Fruit fly (Drosophila melanogaster): ENCODE data around the gene dpr18.

The dpr18 gene

dm6 chrX:16085865-16086592 is 22.5 kb downstream of the dpr18 start:
- peak; percentile 9 for TF ChIP-seq kay (GFP tag; ENCODE audit: borderline replicate concordance)
- TF ChIP-seq CG11617 (GFP tag; optimal IDR thresholded peaks at IDR 0.05) = peak; percentile 11
- no peak for TF ChIP-seq CG7101 (tag; optimal IDR thresholded peaks at IDR 0.05)
- no peak for TF ChIP-seq CG14711 (tag; optimal IDR thresholded peaks at IDR 0.05)
- no peak for TF ChIP-seq cic (GFP tag; optimal IDR thresholded peaks at IDR 0.05)
- no peak for TF ChIP-seq cnc (optimal IDR thresholded peaks at IDR 0.05)
- peak; percentile 51 for TF ChIP-seq CG7045 (GFP tag; optimal IDR thresholded peaks at IDR 0.05)
- peak; percentile 38 for TF ChIP-seq ovo (GFP tag; optimal IDR thresholded peaks at IDR 0.05)
- TF ChIP-seq CG1620 (GFP tag; optimal IDR thresholded peaks at IDR 0.05) = no peak
- TF ChIP-seq CG5204 (GFP tag; optimal IDR thresholded peaks at IDR 0.05) = peak; percentile 34
- TF ChIP-seq pad (GFP tag; optimal IDR thresholded peaks at IDR 0.05) = peak; percentile 69

dm6 chrX:16087496-16087895 is 24.0 kb downstream of the dpr18 start:
- no peak for TF ChIP-seq bab1 (GFP tag; optimal IDR thresholded peaks at IDR 0.05)
- TF ChIP-seq Hr96 (GFP tag; optimal IDR thresholded peaks at IDR 0.05) = no peak
- no peak for TF ChIP-seq tj (GFP tag; optimal IDR thresholded peaks at IDR 0.05)
- no peak for TF ChIP-seq CG7045 (GFP tag; optimal IDR thresholded peaks at IDR 0.05)
- no peak for TF ChIP-seq toe (GFP tag; optimal IDR thresholded peaks at IDR 0.05)
- TF ChIP-seq pad (GFP tag; optimal IDR thresholded peaks at IDR 0.05) = no peak
- TF ChIP-seq CG5204 (GFP tag; optimal IDR thresholded peaks at IDR 0.05) = no peak

DNA sequence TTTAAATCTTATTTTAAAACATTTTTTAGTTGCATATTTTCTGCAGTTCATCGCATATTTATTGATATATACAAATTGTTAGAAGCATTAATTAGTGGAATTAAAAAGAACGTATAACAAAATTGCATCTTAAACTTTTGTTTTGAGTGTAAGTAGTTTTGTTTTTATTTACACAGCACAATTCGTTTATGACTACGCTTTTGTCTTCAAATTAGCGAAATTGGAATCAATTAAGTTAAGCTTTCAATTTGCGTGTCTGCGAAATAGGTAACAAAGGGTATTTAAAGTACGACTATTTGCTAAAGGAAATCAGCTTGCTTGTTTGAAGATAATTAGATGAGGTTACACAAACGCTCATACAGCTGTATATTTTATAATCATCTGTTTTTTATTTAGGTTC is 24.7 kb downstream of the dpr18 start:
- TF ChIP-seq ovo (GFP tag; optimal IDR thresholded peaks at IDR 0.05) (no peak), bab1 (GFP tag; optimal IDR thresholded peaks at IDR 0.05) (no peak), tj (GFP tag; optimal IDR thresholded peaks at IDR 0.05) (no peak), CG33017 (tag; optimal IDR thresholded peaks at IDR 0.05) (no peak), Clk (GFP tag; optimal IDR thresholded peaks at IDR 0.05) (no peak), Hr96 (GFP tag; optimal IDR thresholded peaks at IDR 0.05) (no peak), CG7045 (GFP tag; optimal IDR thresholded peaks at IDR 0.05) (no peak), toe (GFP tag; optimal IDR thresholded peaks at IDR 0.05) (no peak), CG1620 (GFP tag; optimal IDR thresholded peaks at IDR 0.05) (no peak), Mnt (GFP tag; optimal IDR thresholded peaks at IDR 0.05) (no peak), kay (GFP tag; ENCODE audit: borderline replicate concordance) (no peak), CG5204 (GFP tag; optimal IDR thresholded peaks at IDR 0.05) (no peak), pad (GFP tag; optimal IDR thresholded peaks at IDR 0.05) (no peak), cic (GFP tag; optimal IDR thresholded peaks at IDR 0.05) (no peak), CG7101 (tag; optimal IDR thresholded peaks at IDR 0.05) (no peak), cnc (optimal IDR thresholded peaks at IDR 0.05) (no peak), CG12768 (GFP tag; optimal IDR thresholded peaks at IDR 0.05) (no peak), CG11617 (GFP tag; optimal IDR thresholded peaks at IDR 0.05) (no peak), Crg-1 (GFP tag; optimal IDR thresholded peaks at IDR 0.05) (no peak), CG14711 (tag; optimal IDR thresholded peaks at IDR 0.05) (no peak)

- TF ChIP-seq Hr96 (GFP tag; optimal IDR thresholded peaks at IDR 0.05) (no peak), CG33017 (tag; optimal IDR thresholded peaks at IDR 0.05) (no peak), pad (GFP tag; optimal IDR thresholded peaks at IDR 0.05) (peak; percentile 93), Mnt (GFP tag; optimal IDR thresholded peaks at IDR 0.05) (peak; percentile 9), Clk (GFP tag; optimal IDR thresholded peaks at IDR 0.05) (no peak), toe (GFP tag; optimal IDR thresholded peaks at IDR 0.05) (no peak), CG7045 (GFP tag; optimal IDR thresholded peaks at IDR 0.05) (no peak), cnc (optimal IDR thresholded peaks at IDR 0.05) (no peak), CG7101 (tag; optimal IDR thresholded peaks at IDR 0.05) (no peak), CG5204 (GFP tag; optimal IDR thresholded peaks at IDR 0.05) (no peak), cic (GFP tag; optimal IDR thresholded peaks at IDR 0.05) (no peak), ovo (GFP tag; optimal IDR thresholded peaks at IDR 0.05) (peak; percentile 24), CG14711 (tag; optimal IDR thresholded peaks at IDR 0.05) (no peak), kay (GFP tag; ENCODE audit: borderline replicate concordance) (no peak), tj (GFP tag; optimal IDR thresholded peaks at IDR 0.05) (peak; percentile 31), CG11617 (GFP tag; optimal IDR thresholded peaks at IDR 0.05) (no peak), CG12768 (GFP tag; optimal IDR thresholded peaks at IDR 0.05) (no peak), bab1 (GFP tag; optimal IDR thresholded peaks at IDR 0.05) (no peak), Crg-1 (GFP tag; optimal IDR thresholded peaks at IDR 0.05) (no peak), CG1620 (GFP tag; optimal IDR thresholded peaks at IDR 0.05) (no peak)
These were observed 25.8 kb downstream of the dpr18 start for dm6 chrX:16089012-16089963.

DNA sequence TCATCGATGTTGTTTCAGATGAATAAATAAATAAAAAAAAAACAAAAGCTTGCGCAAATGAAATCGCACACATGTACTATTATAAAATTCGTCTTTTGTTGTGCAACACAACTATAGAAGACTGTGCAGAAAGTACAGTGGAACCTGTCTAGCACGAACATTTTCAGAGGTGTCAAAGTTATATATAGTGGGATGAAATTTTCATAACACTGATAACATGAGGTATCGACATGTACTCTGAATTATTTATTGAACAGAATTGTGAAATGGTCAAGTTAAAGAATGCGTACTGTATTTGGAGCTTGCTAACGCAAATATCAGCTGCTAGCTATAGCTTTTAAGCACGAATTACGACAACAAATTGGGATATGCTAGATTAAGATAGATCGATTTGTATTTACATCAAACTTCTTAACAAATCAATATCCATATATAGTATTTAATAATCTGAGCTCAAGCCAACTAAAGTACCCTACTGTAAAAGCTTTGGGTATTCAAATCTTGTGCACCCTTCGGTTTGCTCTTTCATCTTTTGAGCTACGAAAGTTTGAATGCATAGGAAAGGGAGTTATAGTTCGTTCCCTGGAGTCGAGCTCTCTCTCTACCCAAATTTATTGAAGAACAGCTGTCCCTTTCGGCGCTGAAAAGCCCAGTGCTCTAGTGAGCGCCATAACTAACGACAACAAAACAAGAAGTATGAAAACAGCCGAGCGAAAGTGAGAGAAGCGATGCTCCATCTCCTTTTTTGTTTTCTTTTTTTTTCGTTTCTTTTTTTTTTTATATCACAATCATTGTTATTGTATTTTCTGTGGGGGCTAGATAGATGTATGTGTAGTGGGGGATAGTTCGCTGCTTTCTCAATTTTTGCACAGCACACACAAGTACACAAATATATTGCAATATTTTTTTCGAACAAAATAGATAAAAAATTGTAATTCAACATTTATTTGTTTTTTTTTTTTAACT is 26.9 kb downstream of the dpr18 start:
- TF ChIP-seq CG7101 (tag; optimal IDR thresholded peaks at IDR 0.05) (peak; percentile 98), CG7045 (GFP tag; optimal IDR thresholded peaks at IDR 0.05) (peak; percentile 96), toe (GFP tag; optimal IDR thresholded peaks at IDR 0.05) (peak; percentile 93), cic (GFP tag; optimal IDR thresholded peaks at IDR 0.05) (no peak), cnc (optimal IDR thresholded peaks at IDR 0.05) (no peak), Crg-1 (GFP tag; optimal IDR thresholded peaks at IDR 0.05) (peak; percentile 89), bab1 (GFP tag; optimal IDR thresholded peaks at IDR 0.05) (peak; percentile 96), tj (GFP tag; optimal IDR thresholded peaks at IDR 0.05) (peak; percentile 73), kay (GFP tag; ENCODE audit: borderline replicate concordance) (peak; percentile 95), Clk (GFP tag; optimal IDR thresholded peaks at IDR 0.05) (peak; percentile 93), Mnt (GFP tag; optimal IDR thresholded peaks at IDR 0.05) (peak; percentile 87), CG12768 (GFP tag; optimal IDR thresholded peaks at IDR 0.05) (peak; percentile 94), CG1620 (GFP tag; optimal IDR thresholded peaks at IDR 0.05) (peak; percentile 95), pad (GFP tag; optimal IDR thresholded peaks at IDR 0.05) (peak; percentile 86), CG14711 (tag; optimal IDR thresholded peaks at IDR 0.05) (peak; percentile 94), CG33017 (tag; optimal IDR thresholded peaks at IDR 0.05) (peak; percentile 96), CG11617 (GFP tag; optimal IDR thresholded peaks at IDR 0.05) (peak; percentile 84), CG5204 (GFP tag; optimal IDR thresholded peaks at IDR 0.05) (peak; percentile 95), Hr96 (GFP tag; optimal IDR thresholded peaks at IDR 0.05) (peak; percentile 97), ovo (GFP tag; optimal IDR thresholded peaks at IDR 0.05) (peak; percentile 19)
